Worm (Caenorhabditis elegans) whole organism, L4 larva: ENCODE results near the gene pig-1.

Experiments
- F37D6.2 ChIP-seq: sonication (generic microtip); optimal IDR thresholded peaks from 2 replicates; lab custom pipeline; 2016; ENCODE audit warnings: mild to moderate bottlenecking, missing genetic modification characterization, missing compliant biosample characterization
- ceh-82 ChIP-seq: sonication (generic microtip); optimal IDR thresholded peaks from 2 replicates; lab custom pipeline; 2017; ENCODE audit warnings: missing biosample characterization, missing genetic modification characterization
- gei-8 ChIP-seq: fragments of 200-800 bp; sonication (Bioruptor generic); optimal IDR thresholded peaks from 2 replicates; lab custom pipeline; 2018; ENCODE audit warnings: mild to moderate bottlenecking, missing genetic modification characterization, missing compliant biosample characterization
- hlh-11 ChIP-seq: fragments of 200-800 bp; sonication (Bioruptor generic); optimal IDR thresholded peaks from 2 replicates; lab custom pipeline; 2018; ENCODE audit warnings: mild to moderate bottlenecking, missing genetic modification characterization, missing compliant biosample characterization
- jun-1 ChIP-seq: fragments of 150-350 bp; optimal IDR thresholded peaks from 2 replicates; lab custom pipeline; 2014; ENCODE audit warnings: missing biosample characterization, missing genetic modification reagents, missing genetic modification characterization
- madf-9 ChIP-seq: fragments of 200-800 bp; sonication (Bioruptor generic); conservative IDR thresholded peaks from 2 replicates; pipeline ENCODE4 v1.3.6; 2022; ENCODE audit warnings: missing genetic modification reagents, missing genetic modification characterization, missing compliant biosample characterization
- nhr-237 ChIP-seq: sonication (generic microtip); optimal IDR thresholded peaks from 2 replicates; lab custom pipeline; 2017; ENCODE audit warnings: missing biosample characterization, missing genetic modification characterization
- nhr-77 ChIP-seq: fragments of 150-350 bp; optimal IDR thresholded peaks from 2 replicates; lab custom pipeline; 2014; ENCODE audit warnings: missing biosample characterization, missing genetic modification characterization
- pha-4 ChIP-seq, 2 experiments: fragments of 150-350 bp in 1 of 2; fragments of 200-800 bp in 1 of 2; sonication (Bioruptor generic) in 1 of 2; IDR thresholded peaks in 1 of 2; optimal IDR thresholded peaks in 1 of 2; 2 replicates each; pipeline versions ENCODE4 v1.3.6 to Lab custom; 2014 to 2022; ENCODE audit warnings: missing genetic modification characterization in 2 of 2, missing genetic modification reagents in 2 of 2, missing biosample characterization in 1 of 2, missing compliant biosample characterization in 1 of 2
- unc-130 ChIP-seq: sonication (generic microtip); optimal IDR thresholded peaks from 2 replicates; lab custom pipeline; 2016; ENCODE audit warnings: missing genetic modification reagents, missing genetic modification characterization, missing compliant biosample characterization
- zag-1 ChIP-seq: fragments of 150-350 bp; optimal IDR thresholded peaks from 2 replicates; lab custom pipeline; 2014; ENCODE audit warnings: missing biosample characterization, missing genetic modification characterization
- zip-2 ChIP-seq: fragments of 150-350 bp; optimal IDR thresholded peaks from 2 replicates; lab custom pipeline; 2014; ENCODE audit warnings: missing biosample characterization, missing genetic modification characterization
- ztf-7 ChIP-seq: fragments of 150-350 bp; optimal IDR thresholded peaks from 2 replicates; lab custom pipeline; 2014; ENCODE audit warnings: missing biosample characterization, missing genetic modification characterization

DNA sequence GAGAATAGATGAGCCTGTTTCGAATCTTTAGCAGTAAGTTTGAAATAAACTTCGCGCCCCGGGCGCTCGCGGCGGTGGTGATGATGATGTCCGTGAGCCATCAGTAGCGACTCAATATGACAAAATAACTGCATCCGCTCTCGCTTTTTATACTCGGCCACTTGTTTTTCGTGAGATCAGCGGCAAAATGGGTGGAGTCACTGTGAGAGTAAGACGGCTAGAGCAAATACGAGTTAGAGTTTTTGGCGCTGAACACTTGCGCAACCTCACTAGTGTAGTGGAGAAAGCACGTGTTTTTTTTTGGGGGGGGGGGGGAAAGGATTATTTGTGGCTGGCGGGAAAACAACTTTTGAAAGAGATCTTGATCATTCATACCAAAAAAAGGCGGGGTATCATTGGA, 12.9 kb downstream of the pig-1 start, which contains the start of gene W03G1.5:
- TF ChIP-seq hlh-11 (tag; lab: Kevin White, UChicago) (no peak), gei-8 (no peak), unc-130 (no peak), zag-1 (no peak), ceh-82 (no peak), madf-9 (GFP tag; lab: Robert Waterston, UW) (no peak), F37D6.2 (tag; lab: Kevin White, UChicago) (no peak), nhr-77 (tag; lab: Kevin White, UChicago) (no peak), jun-1 (tag; lab: Kevin White, UChicago) (no peak), zip-2 (tag; lab: Kevin White, UChicago) (no peak), nhr-237 (tag; lab: Kevin White, UChicago) (no peak), pha-4 (GFP tag; IDR thresholded peaks at IDR 0.05; lab: Robert Waterston, UW) (no peak), pha-4 (tag; optimal IDR thresholded peaks at IDR 0.05; lab: Kevin White, UChicago) (no peak), ztf-7 (tag; lab: Kevin White, UChicago) (no peak)
